Worm (Caenorhabditis elegans): Measurements from ENCODE around the gene C16C8.8.

C16C8.8 gene

DNA sequence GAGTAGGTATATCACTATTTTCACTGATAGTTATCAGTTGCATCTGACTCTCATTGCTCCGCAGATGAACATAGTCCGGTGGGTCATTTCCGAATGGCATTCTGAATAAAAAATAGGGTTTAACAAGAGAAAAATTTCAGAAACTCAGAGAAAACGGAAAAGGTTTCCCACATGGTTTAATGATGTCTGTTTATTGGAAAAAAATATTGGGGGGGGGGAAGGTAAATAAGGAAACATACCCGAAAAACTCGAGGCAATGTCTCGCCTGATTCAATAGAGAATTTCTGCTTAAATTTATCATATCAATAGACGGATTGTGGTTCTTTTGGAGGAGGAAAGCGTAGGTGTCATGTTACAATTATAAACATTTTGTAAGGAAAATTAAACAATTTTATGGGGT lies 36.1 kb downstream of the C16C8.8 start, which contains the start of gene nep-11:
TSS of gene nep-11 (minus strand) at position 101 of the 400 bp plus-strand sequence.
- TF ChIP-seq snpc-4 (tag; optimal IDR thresholded peaks at IDR 0.05) (no peak), lin-32 (GFP tag; optimal IDR thresholded peaks at IDR 0.05) (no peak), nhr-237 (tag; optimal IDR thresholded peaks at IDR 0.05) (no peak), bed-3 (GFP tag; optimal IDR thresholded peaks at IDR 0.05) (no peak), sptf-1 (tag; optimal IDR thresholded peaks at IDR 0.05) (no peak), mab-5 (tag; optimal IDR thresholded peaks at IDR 0.05) (no peak), unc-39 (tag; optimal IDR thresholded peaks at IDR 0.05) (no peak), tbx-8 (GFP tag; optimal IDR thresholded peaks at IDR 0.05) (no peak), ztf-11 (tag; optimal IDR thresholded peaks at IDR 0.05) (no peak), flh-1 (GFP tag; optimal IDR thresholded peaks at IDR 0.05) (no peak), ceh-39 (tag; optimal IDR thresholded peaks at IDR 0.05) (no peak), mls-2 (tag; optimal IDR thresholded peaks at IDR 0.05) (no peak), hlh-1 (tag; optimal IDR thresholded peaks at IDR 0.05) (no peak), unc-120 (tag; optimal IDR thresholded peaks at IDR 0.05; ENCODE audit: poor library complexity, severe bottlenecking) (no peak), drap-1 (GFP tag; optimal IDR thresholded peaks at IDR 0.05) (no peak), M03D4.4 (tag; optimal IDR thresholded peaks at IDR 0.05) (no peak)

DNA sequence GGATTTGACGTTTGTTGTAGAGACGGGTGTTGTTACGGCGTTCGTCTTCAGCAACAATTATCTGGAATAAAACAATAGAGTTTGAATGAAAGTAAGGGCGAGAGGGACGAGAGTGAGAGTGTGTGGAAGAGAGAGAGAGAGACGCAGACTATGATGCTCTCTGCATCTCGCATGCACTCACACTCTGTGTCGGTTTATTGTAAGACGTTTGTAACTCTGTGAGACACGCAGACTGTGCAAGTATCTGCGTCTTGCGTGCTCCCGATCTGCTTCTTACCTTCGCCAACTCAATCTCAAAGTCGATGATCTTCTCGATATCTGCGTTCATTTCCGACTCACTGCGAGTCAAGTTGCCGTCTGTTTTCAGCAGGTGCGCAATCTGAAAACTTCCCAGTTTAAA lies 38.5 kb downstream of the C16C8.8 start:
- TF ChIP-seq mep-1 (tag; optimal IDR thresholded peaks at IDR 0.05) = no peak
- TF ChIP-seq unc-39 (tag; optimal IDR thresholded peaks at IDR 0.05) = no peak
- no peak for TF ChIP-seq M03D4.4 (tag; optimal IDR thresholded peaks at IDR 0.05)
- no peak for TF ChIP-seq ces-1 (GFP tag; optimal IDR thresholded peaks at IDR 0.05)
- no peak for TF ChIP-seq elt-3 (tag; optimal IDR thresholded peaks at IDR 0.05)

DNA sequence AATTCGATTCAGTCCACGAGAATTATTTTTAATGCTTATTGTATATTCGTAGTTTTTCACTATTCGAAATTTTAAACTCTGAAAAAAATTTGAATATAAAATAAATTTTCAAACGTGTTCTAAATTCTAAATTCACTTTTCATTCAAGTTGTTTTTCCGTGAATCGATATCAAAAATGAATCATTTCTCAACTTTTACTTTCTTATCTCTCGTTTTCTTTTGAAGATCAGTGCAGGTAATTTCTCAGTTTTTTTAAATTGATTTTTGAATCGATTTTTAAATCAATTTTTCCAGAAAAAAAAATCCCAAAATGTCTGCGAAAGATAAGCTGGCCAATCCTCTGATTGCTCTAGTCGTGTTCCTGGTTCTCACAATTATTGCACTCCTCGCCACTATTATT lies 45.0 kb downstream of the C16C8.8 start, which contains the start of gene nep-6:
TSS of gene nep-6 (plus strand) at position 301 of the 400 bp plus-strand sequence.
- no peak for TF ChIP-seq sem-2 (GFP tag; optimal IDR thresholded peaks at IDR 0.05)
- TF ChIP-seq lsy-2 (tag; optimal IDR thresholded peaks at IDR 0.05) = no peak
- TF ChIP-seq snpc-4 (tag; optimal IDR thresholded peaks at IDR 0.05) = no peak
- TF ChIP-seq bed-3 (GFP tag; optimal IDR thresholded peaks at IDR 0.05) = no peak
- TF ChIP-seq nhr-2 (tag; optimal IDR thresholded peaks at IDR 0.05) = no peak
- no peak for TF ChIP-seq mep-1 (tag; optimal IDR thresholded peaks at IDR 0.05)
- no peak for TF ChIP-seq drap-1 (GFP tag; optimal IDR thresholded peaks at IDR 0.05)
- no peak for TF ChIP-seq ham-2 (GFP tag; optimal IDR thresholded peaks at IDR 0.05)
- no peak for TF ChIP-seq ceh-39 (tag; optimal IDR thresholded peaks at IDR 0.05)
- no peak for TF ChIP-seq flh-1 (GFP tag; optimal IDR thresholded peaks at IDR 0.05)
- TF ChIP-seq ceh-43 (GFP tag; optimal IDR thresholded peaks at IDR 0.05) = no peak
- TF ChIP-seq ztf-11 (tag; optimal IDR thresholded peaks at IDR 0.05) = no peak
- no peak for TF ChIP-seq blmp-1 (tag; optimal IDR thresholded peaks at IDR 0.05)
- no peak for TF ChIP-seq nhr-12 (tag; optimal IDR thresholded peaks at IDR 0.05)
- TF ChIP-seq nhr-28 (tag; optimal IDR thresholded peaks at IDR 0.05) = no peak
- TF ChIP-seq elt-3 (tag; optimal IDR thresholded peaks at IDR 0.05) = no peak

DNA sequence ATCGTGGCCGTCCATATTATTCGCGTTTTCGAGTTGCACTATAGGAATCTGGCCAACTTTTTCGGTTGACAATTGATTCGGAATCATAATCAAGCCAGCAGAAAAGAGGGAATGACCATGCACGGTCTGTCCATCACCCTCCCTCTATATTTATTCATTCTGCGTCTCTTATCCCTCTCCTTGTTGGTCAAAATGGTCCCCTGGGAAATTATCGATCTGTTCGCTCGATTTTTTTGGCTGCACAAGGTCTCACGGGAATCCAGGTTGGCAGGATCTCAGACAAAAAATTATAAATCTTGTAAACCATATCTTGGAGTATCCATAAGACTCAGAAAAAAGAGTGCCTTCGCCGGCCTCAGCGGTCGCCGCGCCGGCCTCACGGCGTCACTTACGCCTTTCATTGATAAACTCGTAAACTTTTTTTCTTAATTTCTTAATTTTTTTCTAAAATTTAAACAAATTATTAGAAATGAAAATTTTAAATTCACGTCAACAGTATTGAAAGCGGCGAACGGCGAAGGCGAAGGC lies 47.0 kb downstream of the C16C8.8 start, which contains the start of the genes F18A12.7 and F18A12.2:
TSS of gene F18A12.7 (minus strand) at position 101 of the 528 bp plus-strand sequence.
TSS of gene F18A12.2 (plus strand) at position 478 of the 528 bp plus-strand sequence.
- TF ChIP-seq lin-32 (GFP tag; optimal IDR thresholded peaks at IDR 0.05) (no peak), drap-1 (GFP tag; optimal IDR thresholded peaks at IDR 0.05) (no peak), tbx-8 (GFP tag; optimal IDR thresholded peaks at IDR 0.05) (no peak)
